Worm (Caenorhabditis elegans): ENCODE measurements around the gene srm-3.

- TF ChIP-seq dao-5 (tag; optimal IDR thresholded peaks at IDR 0.05) (no peak), W03F9.2 (tag; optimal IDR thresholded peaks at IDR 0.05) (no peak), him-1 (tag; optimal IDR thresholded peaks at IDR 0.05) (no peak)
These were observed 21.7 kb upstream of the srm-3 start for ce11 chrIV:9627033-9627432.

Data from whole organism, L4/young adult.